Fruit fly (Drosophila melanogaster): ENCODE data around the gene Sol1.

The Sol1 gene

dm6 chr3R:12372800-12373199 lies 13.2 kb upstream of the Sol1 start, which contains the start of gene GstD3:
GstD3 (plus strand) TSS chr3R:12373068.
- TF ChIP-seq EcR (GFP tag; optimal IDR thresholded peaks at IDR 0.05): peak; percentile 25
- no peak for TF ChIP-seq CG34367 (tag; optimal IDR thresholded peaks at IDR 0.05)

DNA sequence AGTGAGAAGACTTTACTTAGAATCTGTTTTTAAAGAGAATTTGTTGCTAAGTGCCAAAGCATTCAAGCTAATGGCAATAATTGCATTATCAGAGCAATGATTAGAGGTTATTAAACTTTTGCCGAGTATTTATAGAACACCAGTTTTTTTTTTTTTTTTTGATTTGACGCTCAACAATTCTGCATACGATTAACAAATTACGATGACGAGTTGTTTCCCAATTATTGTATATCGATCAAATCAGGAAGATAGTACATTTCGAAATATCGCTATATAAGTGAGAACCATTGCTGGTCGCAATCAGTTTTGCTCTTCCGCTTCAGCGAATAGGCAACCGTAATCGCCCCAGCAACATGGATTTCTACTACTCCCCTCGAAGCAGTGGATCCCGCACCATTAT lies 12.2 kb upstream of the Sol1 start, which contains the start of gene GstD4:
TSS of gene GstD4 (plus strand) at position 301 of the 400 bp plus-strand sequence.
- TF ChIP-seq D1 (tag; optimal IDR thresholded peaks at IDR 0.05): no peak
- TF ChIP-seq rn (GFP tag; IDR thresholded peaks at IDR 0.05): no peak
- TF ChIP-seq CG9948 (tag; optimal IDR thresholded peaks at IDR 0.05): no peak
- peak; percentile 21 for TF ChIP-seq EcR (GFP tag; optimal IDR thresholded peaks at IDR 0.05)

DNA sequence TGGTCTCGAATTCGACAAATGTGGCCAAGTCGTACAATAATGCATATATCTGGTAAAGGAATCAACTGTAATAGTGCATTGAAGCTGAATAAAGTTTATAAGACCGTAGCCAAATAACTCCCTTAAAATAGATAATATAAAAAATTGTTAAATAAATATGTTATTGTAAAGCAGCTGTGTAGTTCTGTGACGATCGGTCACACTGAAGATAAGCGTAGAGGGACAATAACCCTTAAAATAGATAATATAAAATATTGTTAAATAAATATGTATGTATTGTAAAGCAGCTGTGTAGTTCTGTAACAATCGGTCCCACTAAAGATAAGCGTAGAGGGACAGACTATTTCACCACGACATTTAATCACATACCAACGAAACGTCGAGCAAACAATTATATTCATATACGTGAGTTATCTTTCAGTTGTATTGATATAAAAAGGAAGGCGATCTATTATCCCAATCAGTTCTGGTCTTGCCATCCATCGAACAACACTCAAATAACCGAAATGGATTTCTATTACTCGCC lies 10.7 kb upstream of the Sol1 start, which contains the start of gene GstD5:
TSS of gene GstD5 (plus strand) at position 476 of the 526 bp plus-strand sequence.
- TF ChIP-seq D1 (tag; optimal IDR thresholded peaks at IDR 0.05) (no peak), CG34367 (tag; optimal IDR thresholded peaks at IDR 0.05) (no peak), CG13204 (GFP tag; optimal IDR thresholded peaks at IDR 0.05) (no peak), Snoo (tag; optimal IDR thresholded peaks at IDR 0.05) (no peak), EcR (GFP tag; optimal IDR thresholded peaks at IDR 0.05) (peak; percentile 76), Pif1A (GFP tag; optimal IDR thresholded peaks at IDR 0.05) (no peak)

- TF ChIP-seq CG12605 (GFP tag; IDR thresholded peaks at IDR 0.05): no peak
- TF ChIP-seq CG34367 (tag; optimal IDR thresholded peaks at IDR 0.05): no peak
- TF ChIP-seq CG17806 (tag; optimal IDR thresholded peaks at IDR 0.05): no peak
- no peak for TF ChIP-seq CG4496 (GFP tag; IDR thresholded peaks at IDR 0.05)
- TF ChIP-seq CG8159 (tag; optimal IDR thresholded peaks at IDR 0.05): no peak
- TF ChIP-seq CG10348 (GFP tag; IDR thresholded peaks at IDR 0.05): no peak
- TF ChIP-seq CG13204 (GFP tag; optimal IDR thresholded peaks at IDR 0.05): no peak
Observed at dm6 chr3R:12376828-12377227, 9.2 kb upstream of the Sol1 start, which contains the start of gene GstD6. GstD6 (plus strand) TSS chr3R:12377128.

dm6 chr3R:12378200-12378599 lies 7.8 kb upstream of the Sol1 start, which contains the start of gene GstD7:
GstD7 (plus strand) TSS chr3R:12378500.
- TF ChIP-seq CG12605 (GFP tag; IDR thresholded peaks at IDR 0.05): no peak
- no peak for TF ChIP-seq EcR (GFP tag; optimal IDR thresholded peaks at IDR 0.05)
- no peak for TF ChIP-seq CG13204 (GFP tag; optimal IDR thresholded peaks at IDR 0.05)
- no peak for TF ChIP-seq CG17806 (tag; optimal IDR thresholded peaks at IDR 0.05)
- TF ChIP-seq CG32121 (GFP tag; IDR thresholded peaks at IDR 0.05): no peak
- TF ChIP-seq CG8301 (tag; optimal IDR thresholded peaks at IDR 0.05): no peak
- TF ChIP-seq CG8159 (tag; optimal IDR thresholded peaks at IDR 0.05): no peak
- no peak for TF ChIP-seq fd96Ca (GFP tag; IDR thresholded peaks at IDR 0.05)

DNA sequence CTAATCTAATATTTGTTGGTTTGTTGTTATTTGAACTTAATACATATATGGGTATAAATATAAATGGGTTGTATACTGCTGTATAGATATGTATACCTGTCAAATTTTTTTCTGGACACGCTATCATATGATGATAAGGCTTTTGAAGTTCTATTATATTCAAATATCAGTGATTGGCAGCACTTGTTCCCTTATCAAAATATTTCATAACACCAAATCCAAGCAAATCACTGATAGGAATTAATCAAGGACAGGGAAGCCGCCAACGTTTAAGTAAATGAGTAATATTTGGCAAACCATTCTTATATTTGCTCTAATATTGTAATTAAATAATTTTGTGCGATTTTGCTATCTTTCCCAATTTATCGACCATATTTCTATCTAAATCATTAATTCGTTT lies 6.8 kb upstream of the Sol1 start:
- TF ChIP-seq gl (tag; optimal IDR thresholded peaks at IDR 0.05) (no peak), CG9948 (tag; optimal IDR thresholded peaks at IDR 0.05) (no peak), CG15710 (tag; optimal IDR thresholded peaks at IDR 0.05) (no peak)

dm6 chr3R:12379708-12380107 lies 6.3 kb upstream of the Sol1 start, which contains the start of gene GstD8:
GstD8 (plus strand) TSS chr3R:12380008.
- TF ChIP-seq CG4496 (GFP tag; IDR thresholded peaks at IDR 0.05) (no peak), Pif1A (GFP tag; optimal IDR thresholded peaks at IDR 0.05) (no peak), CG9948 (tag; optimal IDR thresholded peaks at IDR 0.05) (no peak), Ets98B (GFP tag; IDR thresholded peaks at IDR 0.05) (no peak), D1 (tag; optimal IDR thresholded peaks at IDR 0.05) (no peak), CG8159 (tag; optimal IDR thresholded peaks at IDR 0.05) (no peak), CG32121 (GFP tag; IDR thresholded peaks at IDR 0.05) (no peak), Snoo (tag; optimal IDR thresholded peaks at IDR 0.05) (no peak)

DNA sequence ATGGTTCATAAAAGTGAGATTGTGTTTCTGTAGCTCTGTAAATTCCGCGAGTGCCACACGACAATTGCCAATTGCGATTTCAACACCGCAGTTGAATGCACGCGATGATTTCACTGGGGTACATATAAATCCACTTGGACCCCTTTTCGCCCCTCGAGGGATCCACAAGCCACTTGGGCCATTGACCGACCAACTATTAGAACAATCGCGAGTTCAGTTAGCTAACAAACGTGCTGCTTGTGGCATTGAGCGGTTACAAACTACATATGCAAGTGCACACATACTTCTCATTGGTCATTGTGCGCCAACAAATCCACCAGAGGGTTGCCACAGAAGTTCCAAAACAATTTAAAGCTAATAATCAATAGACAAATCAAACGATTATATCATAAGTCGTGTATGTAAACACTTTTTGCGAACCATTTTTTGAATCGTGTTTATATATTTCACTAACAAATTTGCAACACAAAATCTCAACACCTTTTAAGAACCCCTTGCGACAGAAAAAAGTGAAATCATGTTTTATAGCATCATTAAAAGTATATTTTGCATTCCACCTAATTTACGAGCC lies 4.8 kb upstream of the Sol1 start:
- TF ChIP-seq gl (tag; optimal IDR thresholded peaks at IDR 0.05): no peak
- TF ChIP-seq CG13204 (GFP tag; optimal IDR thresholded peaks at IDR 0.05): no peak
- peak; percentile 58; the same call in 1 of the 2 replicates for TF ChIP-seq CG32121 (GFP tag; IDR thresholded peaks at IDR 0.05)
- TF ChIP-seq EcR (GFP tag; optimal IDR thresholded peaks at IDR 0.05): peak; percentile 58
- TF ChIP-seq CG12605 (GFP tag; IDR thresholded peaks at IDR 0.05): no peak; the same call in 1 of the 2 replicates
- peak; percentile 55; the same call in 1 of the 2 replicates for TF ChIP-seq Ets98B (GFP tag; IDR thresholded peaks at IDR 0.05)
- TF ChIP-seq CG14655 (GFP tag; optimal IDR thresholded peaks at IDR 0.05): peak; percentile 69
- no peak for TF ChIP-seq CG15710 (tag; optimal IDR thresholded peaks at IDR 0.05)
- no peak for TF ChIP-seq Pif1A (GFP tag; optimal IDR thresholded peaks at IDR 0.05)
- no peak for TF ChIP-seq Snoo (tag; optimal IDR thresholded peaks at IDR 0.05)
- peak; percentile 67 for TF ChIP-seq CG4496 (GFP tag; IDR thresholded peaks at IDR 0.05)
- peak; percentile 73 for TF ChIP-seq CG8301 (tag; optimal IDR thresholded peaks at IDR 0.05)
